Worm (Caenorhabditis elegans): ENCODE data around the gene gpa-13.

Gene gpa-13

DNA sequence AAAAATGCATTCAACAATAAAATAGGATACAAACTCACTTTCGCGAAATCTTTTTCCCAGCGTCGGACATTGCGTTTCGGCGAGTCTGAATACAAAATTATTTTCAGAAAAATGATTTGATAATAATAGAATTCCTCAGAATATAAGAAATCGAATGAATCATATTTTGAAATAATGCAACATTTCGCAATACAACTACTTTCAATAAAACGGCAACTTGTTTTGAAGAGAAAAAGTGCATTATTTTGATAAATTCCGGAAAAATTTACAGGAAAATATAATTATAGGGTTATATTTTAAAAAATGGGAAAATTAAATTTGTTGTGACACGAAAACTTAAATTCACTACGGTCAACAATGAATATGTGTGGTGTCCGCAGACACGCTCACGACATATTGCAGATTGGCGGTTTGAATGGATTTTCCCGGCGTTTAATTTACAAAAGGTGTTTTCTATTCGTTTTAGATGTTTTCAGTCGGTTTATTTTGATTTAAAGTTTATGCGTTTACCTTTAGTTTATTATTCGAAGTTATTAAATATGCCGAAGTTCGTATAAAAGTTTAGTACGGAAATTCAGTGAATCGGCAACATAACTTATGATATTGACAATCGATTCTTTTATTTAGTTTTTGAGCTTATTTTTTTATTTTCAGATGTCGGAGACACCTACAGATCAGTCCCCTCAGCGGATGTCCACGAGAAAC lies 8.7 kb upstream of the gpa-13 start, which contains the start of the genes abcf-1 and scc-3 (continued):
- TF ChIP-seq lin-35 (GFP tag; optimal IDR thresholded peaks at IDR 0.05) (peak; percentile 45 to 71), rnt-1 (tag; optimal IDR thresholded peaks at IDR 0.05) (peak; percentile 25)

DNA sequence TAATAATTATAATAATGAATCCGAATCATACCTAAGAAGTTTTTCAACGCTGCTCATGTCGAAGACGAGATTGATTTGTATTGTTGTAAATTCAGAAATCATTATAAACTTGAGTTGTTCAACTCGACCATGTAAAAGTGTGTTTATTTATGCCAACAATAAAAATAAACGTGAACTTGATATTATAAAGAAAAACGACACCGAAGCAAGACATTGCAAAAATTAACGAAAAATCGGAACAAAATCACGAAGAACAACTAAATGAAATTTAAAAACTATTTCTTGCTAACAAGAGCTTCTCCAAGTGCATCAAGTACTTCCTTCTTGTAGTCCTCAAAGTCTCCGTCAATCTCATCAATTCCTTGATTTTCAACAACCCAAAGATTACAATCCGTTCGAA lies 6.2 kb upstream of the gpa-13 start, which contains the start of gene F18E2.15:
F18E2.15 (minus strand) TSS at position 101 of the 400 bp plus-strand sequence.
- TF ChIP-seq ceh-90 (tag; optimal IDR thresholded peaks at IDR 0.05) (no peak), tbx-2 (tag; optimal IDR thresholded peaks at IDR 0.05) (no peak), aha-1 (tag; optimal IDR thresholded peaks at IDR 0.05) (no peak), sup-37 (GFP tag; optimal IDR thresholded peaks at IDR 0.05) (no peak), nhr-47 (tag; optimal IDR thresholded peaks at IDR 0.05) (no peak), lin-15B (tag; optimal IDR thresholded peaks at IDR 0.05) (no peak), ceh-82 (tag; optimal IDR thresholded peaks at IDR 0.05) (no peak), aly-2 (tag; optimal IDR thresholded peaks at IDR 0.05) (no peak), ceh-63 (GFP tag; optimal IDR thresholded peaks at IDR 0.05) (no peak), ztf-4 (tag; optimal IDR thresholded peaks at IDR 0.05) (no peak), mab-9 (GFP tag; IDR thresholded peaks at IDR 0.05) (no peak), snpc-4 (tag; optimal IDR thresholded peaks at IDR 0.05) (no peak), nhr-237 (tag; optimal IDR thresholded peaks at IDR 0.05) (no peak), xbp-1 (tag; optimal IDR thresholded peaks at IDR 0.05) (no peak), lin-13 (GFP tag; optimal IDR thresholded peaks at IDR 0.05) (no peak), irx-1 (tag; optimal IDR thresholded peaks at IDR 0.05) (no peak)

DNA sequence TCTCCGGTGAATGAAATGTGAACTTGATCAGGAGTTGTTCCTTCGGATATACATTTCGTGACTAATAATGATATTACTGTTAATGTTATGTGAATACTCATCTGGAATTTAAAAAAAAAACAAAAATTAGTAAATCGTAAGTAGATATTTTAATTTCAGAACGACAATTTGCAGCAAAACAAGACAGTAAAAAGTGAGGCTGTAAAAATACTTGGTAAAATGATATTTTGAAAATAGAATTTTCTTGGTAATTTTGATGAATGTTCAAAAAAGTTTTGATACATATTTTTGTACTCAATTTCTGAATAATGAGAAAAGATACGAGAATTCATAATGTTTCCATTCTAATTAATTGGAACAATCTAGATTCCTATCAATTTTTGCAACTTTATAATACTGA lies 4.9 kb upstream of the gpa-13 start, which contains the start of gene papl-1:
papl-1 (minus strand) TSS at position 101 of the 400 bp plus-strand sequence.
- TF ChIP-seq dpl-1 (GFP tag; optimal IDR thresholded peaks at IDR 0.05) (no peak), unc-98 (GFP tag; IDR thresholded peaks at IDR 0.05) (no peak), xbp-1 (tag; optimal IDR thresholded peaks at IDR 0.05) (no peak), nhr-12 (tag; optimal IDR thresholded peaks at IDR 0.05) (no peak), pqm-1 (tag; optimal IDR thresholded peaks at IDR 0.05) (no peak), unc-62 (GFP tag; optimal IDR thresholded peaks at IDR 0.05) (no peak), mab-9 (GFP tag; IDR thresholded peaks at IDR 0.05) (no peak), lir-3 (tag; optimal IDR thresholded peaks at IDR 0.05; ENCODE audit: poor library complexity) (no peak), ceh-8 (GFP tag; optimal IDR thresholded peaks at IDR 0.05) (no peak), Y116A8C.19 (tag; optimal IDR thresholded peaks at IDR 0.05; ENCODE audit: borderline replicate concordance) (no peak), hlh-17 (GFP tag; optimal IDR thresholded peaks at IDR 0.05; ENCODE audit: borderline replicate concordance) (no peak), snpc-4 (tag; optimal IDR thresholded peaks at IDR 0.05) (no peak), elt-3 (tag; optimal IDR thresholded peaks at IDR 0.05) (no peak), lin-35 (GFP tag; optimal IDR thresholded peaks at IDR 0.05) (no peak), swsn-7 (tag; optimal IDR thresholded peaks at IDR 0.05) (no peak), elt-2 (tag; optimal IDR thresholded peaks at IDR 0.05) (no peak), grh-1 (GFP tag; IDR thresholded peaks at IDR 0.05) (no peak), unc-30 (tag; optimal IDR thresholded peaks at IDR 0.05) (no peak)

DNA sequence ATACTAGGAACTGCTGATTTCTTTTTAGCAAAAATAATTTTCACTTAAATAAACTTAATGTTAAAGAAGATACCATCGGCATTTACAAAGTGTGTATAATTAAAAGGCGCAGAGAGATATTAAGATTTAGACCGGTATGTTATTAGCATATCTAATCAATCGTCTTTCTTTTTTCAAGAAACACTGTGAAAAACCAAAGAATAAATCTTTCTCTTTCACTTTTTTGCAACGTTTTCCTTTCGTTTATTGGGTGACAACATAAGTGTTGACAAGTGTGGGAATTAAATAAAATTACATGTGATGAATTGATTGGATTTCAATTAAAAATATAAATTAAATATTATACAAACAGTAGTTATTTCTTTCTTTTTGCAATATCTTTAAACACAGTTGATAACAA lies 2.3 kb downstream of the gpa-13 start, which contains the start of gene C15C8.8:
C15C8.8 (minus strand) TSS at position 101 of the 400 bp plus-strand sequence.
- TF ChIP-seq lin-39 (tag; optimal IDR thresholded peaks at IDR 0.05): no peak
- peak; percentile 25 for TF ChIP-seq nhr-85 (tag)
- no peak for TF ChIP-seq ceh-63 (GFP tag; optimal IDR thresholded peaks at IDR 0.05)
- no peak for TF ChIP-seq fkh-10 (GFP tag; optimal IDR thresholded peaks at IDR 0.05)
- peak; percentile 40 for TF ChIP-seq blmp-1 (tag; optimal IDR thresholded peaks at IDR 0.05)

Measured in whole organism, L1 larva.